Worm (Caenorhabditis elegans) whole organism, L2 larva: Measurements from ENCODE around the gene F36D3.14.

Source experiments
- dmd-4 ChIP-seq: sonication (generic microtip); optimal IDR thresholded peaks from 2 replicates; lab custom pipeline; 2017; ENCODE audit warnings: missing biosample characterization, missing genetic modification characterization
- nhr-10 ChIP-seq: sonication (generic microtip); optimal IDR thresholded peaks from 2 replicates; lab custom pipeline; 2017; ENCODE audit warnings: missing biosample characterization, missing genetic modification characterization
- nhr-11 ChIP-seq: fragments of 150-350 bp; optimal IDR thresholded peaks from 2 replicates; lab custom pipeline; 2014; ENCODE audit warnings: missing biosample characterization, missing genetic modification characterization
- nhr-129 ChIP-seq: fragments of 150-350 bp; optimal IDR thresholded peaks from 2 replicates; lab custom pipeline; 2014; ENCODE audit warnings: missing biosample characterization, missing genetic modification characterization
- ztf-1 ChIP-seq: fragments of 200-800 bp; sonication (Bioruptor generic); conservative IDR thresholded peaks from 2 replicates; pipeline ENCODE4 v1.3.6; 2022; ENCODE audit warnings: missing genetic modification characterization, missing compliant biosample characterization

- TF ChIP-seq nhr-129 (tag; lab: Kevin White, UChicago): no peak
- TF ChIP-seq dmd-4 (tag; lab: Kevin White, UChicago): no peak
- TF ChIP-seq ztf-1 (GFP tag; lab: Robert Waterston, UW): no peak
- no peak for TF ChIP-seq nhr-11
- no peak for TF ChIP-seq nhr-10
Measured at ce11 chrV:16527796-16528195, 24.7 kb upstream of the F36D3.14 start, which contains the start of gene F36D3.16.
